Fruit fly (Drosophila melanogaster): ENCODE measurements around the gene rdgA.
A peak's percentile ranks its signal among the peaks of the same experiment; 100 is the strongest.

The rdgA gene

DNA sequence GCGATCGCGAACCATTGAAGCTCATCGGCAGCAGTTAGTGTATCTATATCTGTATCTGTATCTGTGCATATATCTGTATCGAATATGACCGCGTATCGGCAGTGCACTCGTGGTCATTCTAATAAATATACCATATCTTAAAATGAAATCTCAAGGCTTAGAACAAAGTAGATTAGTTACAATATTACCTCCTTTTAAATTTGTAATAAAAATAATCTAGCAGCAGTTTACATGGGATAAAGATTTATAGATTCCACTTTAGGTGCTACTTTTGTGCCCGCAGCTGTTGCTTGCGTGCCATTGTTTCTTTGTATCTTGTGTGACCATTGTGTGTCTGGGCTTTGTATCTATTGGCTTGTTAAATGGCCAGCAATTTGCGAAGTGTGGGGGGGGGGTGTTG, 153.2 kb downstream of the rdgA start (continued):
- TF ChIP-seq esg (GFP tag; conservative IDR thresholded peaks at IDR 0.05): peak; percentile 54
- peak; percentile 75 for TF ChIP-seq CG12071 (GFP tag; optimal IDR thresholded peaks at IDR 0.05)
- no peak for TF ChIP-seq NK7.1 (GFP tag; optimal IDR thresholded peaks at IDR 0.05)
- TF ChIP-seq H2.0 (GFP tag; IDR thresholded peaks at IDR 0.05): peak; percentile 84
- TF ChIP-seq Med (GFP tag): peak; percentile 89
- peak; percentile 84 for TF ChIP-seq oc (tag; optimal IDR thresholded peaks at IDR 0.05)
- no peak for TF ChIP-seq CG7928 (GFP tag; optimal IDR thresholded peaks at IDR 0.05)
- no peak for TF ChIP-seq Lpt (GFP tag; optimal IDR thresholded peaks at IDR 0.05)
- peak; percentile 10 for TF ChIP-seq NC2α (GFP tag; optimal IDR thresholded peaks at IDR 0.05)
- no peak for TF ChIP-seq slou (GFP tag; optimal IDR thresholded peaks at IDR 0.05)
- TF ChIP-seq sr (GFP tag; IDR thresholded peaks at IDR 0.05): peak; percentile 23; the same call in 1 of the 3 replicates
- TF ChIP-seq E2f2 (GFP tag; IDR thresholded peaks at IDR 0.05): peak; percentile 63; the same call in 1 of the 2 replicates
- no peak for TF ChIP-seq Fer1 (GFP tag; optimal IDR thresholded peaks at IDR 0.05)
- TF ChIP-seq CG8765 (GFP tag; IDR thresholded peaks at IDR 0.05): no peak
- peak; percentile 43; the same call in 1 of the 2 replicates for TF ChIP-seq CG4730 (GFP tag; IDR thresholded peaks at IDR 0.05)
- TF ChIP-seq CG12155 (GFP tag; optimal IDR thresholded peaks at IDR 0.05): peak; percentile 26
- peak; percentile 73 for TF ChIP-seq CG12299 (tag; optimal IDR thresholded peaks at IDR 0.05)
- TF ChIP-seq croc (GFP tag; conservative IDR thresholded peaks at IDR 0.05): peak; percentile 15; the same call in 1 of the 3 replicates
- TF ChIP-seq ara (GFP tag; IDR thresholded peaks at IDR 0.05): peak; percentile 34; the same call in 1 of the 2 replicates
- TF ChIP-seq Sin3A (optimal IDR thresholded peaks at IDR 0.05): no peak
- TF ChIP-seq CG14710 (tag; optimal IDR thresholded peaks at IDR 0.05): peak; percentile 43
- no peak for TF ChIP-seq pzg (GFP tag; optimal IDR thresholded peaks at IDR 0.05)
- peak; percentile 70 for TF ChIP-seq Sox100B (GFP tag; optimal IDR thresholded peaks at IDR 0.05)
- peak; percentile 9 for TF ChIP-seq CG18764 (GFP tag; optimal IDR thresholded peaks at IDR 0.05)
- no peak for TF ChIP-seq CG42726 (GFP tag; IDR thresholded peaks at IDR 0.05; ENCODE audit: partially characterized antibody)
- TF ChIP-seq Elba2 (GFP tag; optimal IDR thresholded peaks at IDR 0.05): no peak
- peak; percentile 24 for TF ChIP-seq CG10274 (GFP tag; optimal IDR thresholded peaks at IDR 0.05)
- TF ChIP-seq NfI (GFP tag; optimal IDR thresholded peaks at IDR 0.05): peak; percentile 64
- TF ChIP-seq tio (GFP tag; optimal IDR thresholded peaks at IDR 0.05): peak; percentile 36
- peak; percentile 41 to 42 for TF ChIP-seq Pdp1 (GFP tag; optimal IDR thresholded peaks at IDR 0.05)
- TF ChIP-seq CG6254 (GFP tag; optimal IDR thresholded peaks at IDR 0.05): peak; percentile 53
- TF ChIP-seq CG6175 (GFP tag; IDR thresholded peaks at IDR 0.05): no peak
- TF ChIP-seq CG10431 (GFP tag; optimal IDR thresholded peaks at IDR 0.05): no peak
- peak; percentile 86 for TF ChIP-seq CG8924 (tag; optimal IDR thresholded peaks at IDR 0.05)
- TF ChIP-seq CG33557 (GFP tag; optimal IDR thresholded peaks at IDR 0.05): no peak
- no peak for TF ChIP-seq jumu (GFP tag; optimal IDR thresholded peaks at IDR 0.05)
- peak; percentile 53; the same call in 1 of the 3 replicates for TF ChIP-seq Mrtf (GFP tag; IDR thresholded peaks at IDR 0.05)
- TF ChIP-seq mam (GFP tag; optimal IDR thresholded peaks at IDR 0.05): peak; percentile 41
- TF ChIP-seq Ssrp (tag; optimal IDR thresholded peaks at IDR 0.05): peak; percentile 66
- TF ChIP-seq CG30403 (GFP tag; optimal IDR thresholded peaks at IDR 0.05): peak; percentile 75
- no peak for TF ChIP-seq D19B (GFP tag; optimal IDR thresholded peaks at IDR 0.05)
- no peak for TF ChIP-seq Opbp (GFP tag; IDR thresholded peaks at IDR 0.05; ENCODE audit: partially characterized antibody)
- peak; percentile 86 for TF ChIP-seq vvl (GFP tag; IDR thresholded peaks at IDR 0.05)
- no peak for TF ChIP-seq tup (GFP tag; optimal IDR thresholded peaks at IDR 0.05)
- TF ChIP-seq CG8388 (GFP tag; optimal IDR thresholded peaks at IDR 0.05): peak; percentile 75
- no peak for TF ChIP-seq zf30C (GFP tag; optimal IDR thresholded peaks at IDR 0.05)
- TF ChIP-seq CrebB (tag; optimal IDR thresholded peaks at IDR 0.05): peak; percentile 76
- no peak for TF ChIP-seq nerfin-2 (GFP tag; IDR thresholded peaks at IDR 0.05; ENCODE audit: partially characterized antibody)
- TF ChIP-seq CG32532 (GFP tag; IDR thresholded peaks at IDR 0.05): peak; percentile 49; the same call in 1 of the 2 replicates
- peak; percentile 91 for TF ChIP-seq CG15269 (tag; optimal IDR thresholded peaks at IDR 0.05)
- TF ChIP-seq disco-r (GFP tag; optimal IDR thresholded peaks at IDR 0.05): no peak

All from whole organism, embryonic.